Worm (Caenorhabditis elegans) whole organism, L4 larva: ENCODE results near the gene adal-1.

Experiments used
- F26F4.8 ChIP-seq: fragments of 200-800 bp; sonication (Bioruptor generic); conservative IDR thresholded peaks from 2 replicates; pipeline ENCODE4 v1.3.6; 2022; ENCODE audit warnings: missing genetic modification characterization, missing compliant biosample characterization
- F44E2.7 ChIP-seq: fragments of 200-800 bp; sonication (Bioruptor generic); IDR thresholded peaks from 2 replicates; pipeline ENCODE4 v2.1.2; 2022; ENCODE audit warnings: missing genetic modification characterization, missing compliant biosample characterization
- F49E8.2 ChIP-seq: sonication (generic microtip); optimal IDR thresholded peaks from 2 replicates; lab custom pipeline; 2016; ENCODE audit warnings: missing compliant biosample characterization, mild to moderate bottlenecking, missing genetic modification characterization, borderline replicate concordance
- T20F7.1 ChIP-seq: fragments of 200-800 bp; sonication (Bioruptor generic); optimal IDR thresholded peaks from 2 replicates; lab custom pipeline; 2018; ENCODE audit warnings: mild to moderate bottlenecking, missing genetic modification characterization, missing compliant biosample characterization
- T26A8.4 ChIP-seq: fragments of 200-800 bp; sonication (Bioruptor generic); IDR thresholded peaks from 2 replicates; pipeline ENCODE4 v1.3.6; 2022; ENCODE audit warnings: missing genetic modification characterization, missing compliant biosample characterization
- Y48G9A.11 ChIP-seq: fragments of 200-800 bp; sonication (Bioruptor generic); IDR thresholded peaks from 2 replicates; pipeline ENCODE4 v1.3.6; 2022; ENCODE audit warnings: missing genetic modification reagents, missing genetic modification characterization, missing compliant biosample characterization
- Y75B8A.6 ChIP-seq: fragments of 200-800 bp; sonication (Bioruptor generic); IDR thresholded peaks from 2 replicates; pipeline ENCODE4 v1.3.6; 2022; ENCODE audit warnings: missing genetic modification reagents, missing genetic modification characterization, missing compliant biosample characterization
- ZK337.2 ChIP-seq: fragments of 200-800 bp; sonication (Bioruptor generic); IDR thresholded peaks from 2 replicates; pipeline ENCODE4 v1.3.6; 2022; ENCODE audit warnings: missing genetic modification reagents, missing genetic modification characterization, missing compliant biosample characterization
- aha-1 ChIP-seq: fragments of 150-350 bp; peaks from one replicate; lab custom pipeline; 2014; ENCODE audit warnings: missing biosample characterization, missing genetic modification characterization
- aly-2 ChIP-seq: sonication (generic microtip); optimal IDR thresholded peaks from 2 replicates; lab custom pipeline; 2018; ENCODE audit warnings: missing biosample characterization, missing genetic modification characterization
- ama-1 ChIP-seq: fragments of 150-350 bp; optimal IDR thresholded peaks from 2 replicates; lab custom pipeline; 2014; ENCODE audit warnings: inconsistent platforms, mixed read lengths
- attf-4 ChIP-seq: sonication (generic microtip); optimal IDR thresholded peaks from 3 replicates; lab custom pipeline; 2017; ENCODE audit warnings: missing biosample characterization, missing genetic modification characterization
- ceh-28 ChIP-seq: fragments of 150-350 bp; optimal IDR thresholded peaks from 2 replicates; lab custom pipeline; 2014; ENCODE audit warnings: missing biosample characterization, missing genetic modification reagents, missing genetic modification characterization
- ceh-44 ChIP-seq: fragments of 200-800 bp; sonication (Bioruptor generic); IDR thresholded peaks from 2 replicates; pipeline ENCODE4 v1.3.6; 2022; ENCODE audit warnings: missing genetic modification reagents, missing genetic modification characterization, missing compliant biosample characterization
- ceh-62 ChIP-seq: sonication (generic microtip); optimal IDR thresholded peaks from 2 replicates; lab custom pipeline; 2017; ENCODE audit warnings: missing biosample characterization, missing genetic modification characterization
- ctbp-1 ChIP-seq: fragments of 200-800 bp; sonication (Bioruptor generic); IDR thresholded peaks from 2 replicates; pipeline ENCODE4 v1.3.6; 2022; ENCODE audit warnings: missing genetic modification reagents, missing genetic modification characterization, missing compliant biosample characterization
- daf-12 ChIP-seq: fragments of 150-350 bp; optimal IDR thresholded peaks from 2 replicates; lab custom pipeline; 2014; ENCODE audit warnings: missing biosample characterization, missing genetic modification reagents, missing genetic modification characterization
- daf-19 ChIP-seq: fragments of 200-800 bp; sonication (Bioruptor generic); conservative IDR thresholded peaks from 2 replicates; pipeline ENCODE4 v1.3.6; 2022; ENCODE audit warnings: missing genetic modification characterization, missing compliant biosample characterization
- daf-8 ChIP-seq: fragments of 200-800 bp; sonication (Bioruptor generic); IDR thresholded peaks from 2 replicates; pipeline ENCODE4 v1.3.6; 2022; ENCODE audit warnings: missing genetic modification characterization, missing compliant biosample characterization
- dmd-8 ChIP-seq: fragments of 200-800 bp; sonication (Bioruptor generic); IDR thresholded peaks from 2 replicates; pipeline ENCODE4 v1.3.6; 2022; ENCODE audit warnings: missing genetic modification characterization, missing compliant biosample characterization
- egl-43 ChIP-seq: fragments of 200-800 bp; sonication (Bioruptor generic); IDR thresholded peaks from 2 replicates; pipeline ENCODE4 v1.3.6; 2022; ENCODE audit warnings: missing genetic modification reagents, missing genetic modification characterization, missing compliant biosample characterization
- fkh-10 ChIP-seq: fragments of 150-350 bp; optimal IDR thresholded peaks from 2 replicates; lab custom pipeline; 2014; ENCODE audit warnings: missing biosample characterization, missing genetic modification reagents, missing genetic modification characterization
- fos-1 ChIP-seq: fragments of 150-350 bp; optimal IDR thresholded peaks from 2 replicates; lab custom pipeline; 2014; ENCODE audit warnings: missing biosample characterization, missing genetic modification characterization
- hlh-11 ChIP-seq: fragments of 200-800 bp; sonication (Bioruptor generic); optimal IDR thresholded peaks from 2 replicates; lab custom pipeline; 2018; ENCODE audit warnings: mild to moderate bottlenecking, missing genetic modification characterization, missing compliant biosample characterization
- hlh-30 ChIP-seq: sonication (generic microtip); optimal IDR thresholded peaks from 2 replicates; lab custom pipeline; 2017; ENCODE audit warnings: antibody characterized with exemption, mild to moderate bottlenecking, missing genetic modification characterization, missing compliant biosample characterization; ENCODE audit not compliant: insufficient read depth
- jun-1 ChIP-seq: fragments of 150-350 bp; optimal IDR thresholded peaks from 2 replicates; lab custom pipeline; 2014; ENCODE audit warnings: missing biosample characterization, missing genetic modification reagents, missing genetic modification characterization
- lim-7 ChIP-seq: fragments of 200-800 bp; sonication (Bioruptor generic); IDR thresholded peaks from 2 replicates; pipeline ENCODE4 v1.3.6; 2022; ENCODE audit warnings: missing genetic modification characterization, missing compliant biosample characterization
- lin-15B ChIP-seq: fragments of 150-350 bp; sonication (generic microtip); optimal IDR thresholded peaks from 3 replicates; lab custom pipeline; 2014; ENCODE audit warnings: missing biosample characterization, missing genetic modification characterization
- lir-3 ChIP-seq: sonication (generic microtip); optimal IDR thresholded peaks from 2 replicates; lab custom pipeline; 2016; ENCODE audit warnings: mild to moderate bottlenecking, missing genetic modification characterization, missing compliant biosample characterization
- lsy-2 ChIP-seq, 2 experiments: fragments of 150-350 bp in 1 of 2; sonication (generic microtip) in 1 of 2; optimal IDR thresholded peaks; 2 replicates each; lab custom pipeline; 2014 to 2017; ENCODE audit warnings: missing biosample characterization in 2 of 2, missing genetic modification characterization in 2 of 2
- madf-5 ChIP-seq, 2 experiments: fragments of 200-800 bp; sonication (Bioruptor generic); IDR thresholded peaks; 2 replicates each; pipeline ENCODE4 v1.3.6; 2022; ENCODE audit warnings: missing compliant biosample characterization in 2 of 2, missing genetic modification characterization in 2 of 2
- madf-9 ChIP-seq: fragments of 200-800 bp; sonication (Bioruptor generic); conservative IDR thresholded peaks from 2 replicates; pipeline ENCODE4 v1.3.6; 2022; ENCODE audit warnings: missing genetic modification reagents, missing genetic modification characterization, missing compliant biosample characterization
- mdl-1 ChIP-seq, 2 experiments: fragments of 150-350 bp in 1 of 2; sonication (generic microtip) in 1 of 2; optimal IDR thresholded peaks; 2 replicates each; lab custom pipeline; 2014 to 2017; ENCODE audit warnings: missing biosample characterization in 2 of 2, missing genetic modification characterization in 2 of 2
- mes-2 ChIP-seq: sonication (generic microtip); optimal IDR thresholded peaks from 2 replicates; lab custom pipeline; 2016; ENCODE audit warnings: missing genotype, mild to moderate bottlenecking, missing genetic modification characterization, missing compliant biosample characterization; ENCODE audit not compliant: poor library complexity, severe bottlenecking
- mxl-2 ChIP-seq: fragments of 200-800 bp; sonication (Bioruptor generic); conservative IDR thresholded peaks from 2 replicates; pipeline ENCODE4 v1.3.6; 2022; ENCODE audit warnings: missing genetic modification reagents, missing genetic modification characterization, missing compliant biosample characterization
- mxl-3 ChIP-seq: fragments of 200-800 bp; sonication (Bioruptor generic); optimal IDR thresholded peaks from 2 replicates; lab custom pipeline; 2018; ENCODE audit warnings: mild to moderate bottlenecking, missing genetic modification characterization, missing compliant biosample characterization
- nhr-10 ChIP-seq: fragments of 150-350 bp; optimal IDR thresholded peaks from 2 replicates; lab custom pipeline; 2014; ENCODE audit warnings: missing biosample characterization, missing genetic modification characterization
- nhr-11 ChIP-seq: fragments of 150-350 bp; optimal IDR thresholded peaks from 2 replicates; lab custom pipeline; 2014; ENCODE audit warnings: missing biosample characterization, missing genetic modification characterization
- nhr-111 ChIP-seq: fragments of 200-800 bp; sonication (Bioruptor generic); optimal IDR thresholded peaks from 2 replicates; lab custom pipeline; 2018; ENCODE audit warnings: mild to moderate bottlenecking, missing genetic modification characterization, missing compliant biosample characterization
- nhr-28 ChIP-seq: fragments of 150-350 bp; optimal IDR thresholded peaks from 2 replicates; lab custom pipeline; 2014; ENCODE audit warnings: missing biosample characterization, missing genetic modification characterization
- nhr-42 ChIP-seq: fragments of 200-800 bp; sonication (Bioruptor generic); IDR thresholded peaks from 2 replicates; pipeline ENCODE4 v1.3.6; 2022; ENCODE audit warnings: missing genetic modification characterization, missing compliant biosample characterization
- nhr-48 ChIP-seq: sonication (generic microtip); optimal IDR thresholded peaks from 2 replicates; lab custom pipeline; 2016; ENCODE audit warnings: mild to moderate bottlenecking, missing genetic modification characterization, missing compliant biosample characterization
- nhr-6 ChIP-seq: fragments of 150-350 bp; optimal IDR thresholded peaks from 2 replicates; lab custom pipeline; 2014; ENCODE audit warnings: missing biosample characterization, missing genetic modification characterization
- pha-4 ChIP-seq, 2 experiments: fragments of 150-350 bp in 1 of 2; fragments of 200-800 bp in 1 of 2; sonication (Bioruptor generic) in 1 of 2; IDR thresholded peaks in 1 of 2; optimal IDR thresholded peaks in 1 of 2; 2 replicates each; pipeline versions ENCODE4 v1.3.6 to Lab custom; 2014 to 2022; ENCODE audit warnings: missing genetic modification characterization in 2 of 2, missing genetic modification reagents in 2 of 2, missing biosample characterization in 1 of 2, missing compliant biosample characterization in 1 of 2
- skn-1 ChIP-seq: fragments of 150-350 bp; optimal IDR thresholded peaks from 2 replicates; lab custom pipeline; 2014; ENCODE audit warnings: missing biosample characterization, missing genetic modification characterization
- spr-3 ChIP-seq: fragments of 200-800 bp; sonication (Bioruptor generic); optimal IDR thresholded peaks from 2 replicates; lab custom pipeline; 2018; ENCODE audit warnings: mild to moderate bottlenecking, missing genetic modification characterization, missing compliant biosample characterization
- tag-97 ChIP-seq: fragments of 200-800 bp; sonication (Bioruptor generic); IDR thresholded peaks from 2 replicates; pipeline ENCODE4 v1.3.6; 2022; ENCODE audit warnings: missing genetic modification characterization, missing compliant biosample characterization
- unc-130 ChIP-seq: sonication (generic microtip); optimal IDR thresholded peaks from 2 replicates; lab custom pipeline; 2016; ENCODE audit warnings: missing genetic modification reagents, missing genetic modification characterization, missing compliant biosample characterization
- unc-39 ChIP-seq: sonication (generic microtip); optimal IDR thresholded peaks from 2 replicates; lab custom pipeline; 2017; ENCODE audit warnings: missing biosample characterization, missing genetic modification characterization
- zfp-3 ChIP-seq: fragments of 200-800 bp; sonication (Bioruptor generic); conservative IDR thresholded peaks from 2 replicates; pipeline ENCODE4 v1.3.6; 2022; ENCODE audit warnings: missing genetic modification reagents, missing genetic modification characterization, missing compliant biosample characterization
- zip-2 ChIP-seq: fragments of 150-350 bp; optimal IDR thresholded peaks from 2 replicates; lab custom pipeline; 2014; ENCODE audit warnings: missing biosample characterization, missing genetic modification characterization
- ztf-11 ChIP-seq: fragments of 150-350 bp; optimal IDR thresholded peaks from 2 replicates; lab custom pipeline; 2014; ENCODE audit warnings: missing biosample characterization, missing genetic modification characterization
- ztf-7 ChIP-seq: fragments of 150-350 bp; optimal IDR thresholded peaks from 2 replicates; lab custom pipeline; 2014; ENCODE audit warnings: missing biosample characterization, missing genetic modification characterization

The adal-1 gene

ce11 chrII:6888211-6888610 lies 5.2 kb downstream of the adal-1 start:
- TF ChIP-seq ZK337.2 (GFP tag; lab: Robert Waterston, UW) = no peak
- peak; percentile 49 for TF ChIP-seq nhr-28
- no peak for TF ChIP-seq daf-8 (GFP tag; lab: Robert Waterston, UW)
- no peak for TF ChIP-seq F44E2.7
- no peak for TF ChIP-seq unc-130 (GFP tag; lab: Kevin White, UChicago)
- TF ChIP-seq hlh-11 (tag; lab: Kevin White, UChicago) = peak; percentile 55
- peak; percentile 32 for TF ChIP-seq nhr-10 (tag; lab: Kevin White, UChicago)
- TF ChIP-seq nhr-111 (GFP tag; lab: Kevin White, UChicago) = peak; percentile 34
- TF ChIP-seq zfp-3 = peak; percentile 93
- TF ChIP-seq egl-43 (GFP tag; lab: Robert Waterston, UW) = no peak
- TF ChIP-seq aha-1 = peak; percentile 33
- TF ChIP-seq zip-2 = no peak
- TF ChIP-seq nhr-6 (tag; lab: Kevin White, UChicago) = no peak
- no peak for TF ChIP-seq F26F4.8 (GFP tag; lab: Robert Waterston, UW)
- TF ChIP-seq dmd-8 = no peak
- TF ChIP-seq Y48G9A.11 = 0 out of 2 replicates have a peak, but pooled peaks have one; percentile 45
- no peak for TF ChIP-seq ztf-7 (tag; lab: Kevin White, UChicago)
- TF ChIP-seq attf-4 (tag; lab: Kevin White, UChicago) = peak; percentile 9
- no peak for TF ChIP-seq fkh-10 (GFP tag; lab: Kevin White, UChicago)
- peak; percentile 35 for TF ChIP-seq nhr-48 (tag; lab: Kevin White, UChicago)
- no peak for TF ChIP-seq pha-4 (GFP tag; IDR thresholded peaks at IDR 0.05; lab: Robert Waterston, UW)
- TF ChIP-seq pha-4 (tag; optimal IDR thresholded peaks at IDR 0.05; lab: Kevin White, UChicago) = no peak
- no peak for TF ChIP-seq daf-12 (tag; lab: Kevin White, UChicago)
- TF ChIP-seq fos-1 = no peak
- no peak for TF ChIP-seq ctbp-1 (GFP tag; lab: Robert Waterston, UW)
- no peak for TF ChIP-seq nhr-11 (tag; lab: Kevin White, UChicago)
- TF ChIP-seq hlh-30 (tag; lab: Kevin White, UChicago) = peak; percentile 22
- TF ChIP-seq nhr-42 (GFP tag; lab: Robert Waterston, UW) = peak; percentile 64
- TF ChIP-seq skn-1 (tag; lab: Kevin White, UChicago) = no peak
- no peak for TF ChIP-seq unc-39 (tag; lab: Kevin White, UChicago)
- no peak for TF ChIP-seq ztf-11 (tag; lab: Kevin White, UChicago)
- TF ChIP-seq ceh-62 = no peak
- TF ChIP-seq ama-1 (lab: Kevin White, UChicago) = peak; percentile 12
- no peak for TF ChIP-seq mdl-1 (tag; optimal IDR thresholded peaks at IDR 0.05; lab: Kevin White, UChicago)
- no peak for TF ChIP-seq ceh-28 (tag; lab: Kevin White, UChicago)
- peak; percentile 52 to 70 for TF ChIP-seq lsy-2 (tag; optimal IDR thresholded peaks at IDR 0.05; lab: Kevin White, UChicago)
- peak; percentile 42 for TF ChIP-seq mes-2 (tag; lab: Kevin White, UChicago)
- TF ChIP-seq madf-5 (GFP tag; IDR thresholded peaks at IDR 0.05; lab: Robert Waterston, UW) = no peak
- no peak for TF ChIP-seq daf-19 (GFP tag; lab: Robert Waterston, UW)
- TF ChIP-seq mxl-3 = no peak
- no peak for TF ChIP-seq mxl-2
- no peak for TF ChIP-seq Y75B8A.6 (GFP tag; lab: Robert Waterston, UW)
- no peak for TF ChIP-seq F49E8.2 (tag; lab: Kevin White, UChicago)
- no peak for TF ChIP-seq lim-7 (GFP tag; lab: Robert Waterston, UW)
- TF ChIP-seq jun-1 (tag; lab: Kevin White, UChicago) = no peak
- TF ChIP-seq T26A8.4 (GFP tag; lab: Robert Waterston, UW) = peak; percentile 79
- peak; percentile 69 for TF ChIP-seq T20F7.1
- TF ChIP-seq ceh-44 (GFP tag; lab: Robert Waterston, UW) = no peak
- no peak for TF ChIP-seq aly-2 (tag; lab: Kevin White, UChicago)
- TF ChIP-seq lin-15B (tag; lab: Kevin White, UChicago) = no peak
- no peak for TF ChIP-seq spr-3 (GFP tag; lab: Kevin White, UChicago)
- TF ChIP-seq tag-97 = no peak
- TF ChIP-seq madf-9 (GFP tag; lab: Robert Waterston, UW) = no peak
- TF ChIP-seq lir-3 (tag; lab: Kevin White, UChicago) = no peak
